Worm (Caenorhabditis elegans) whole organism, L2 larva: ENCODE measurements around the gene H23N18.6.

Experiments used
- C34F6.9 ChIP-seq: fragments of 150-350 bp; optimal IDR thresholded peaks from 2 replicates; lab custom pipeline; 2014; ENCODE audit warnings: missing biosample characterization, missing genetic modification characterization
- F13H6.1 ChIP-seq: sonication (generic microtip); optimal IDR thresholded peaks from 2 replicates; lab custom pipeline; 2016; ENCODE audit warnings: missing genetic modification characterization, missing compliant biosample characterization
- Y55F3AM.14 ChIP-seq: fragments of 200-800 bp; sonication (Bioruptor generic); optimal IDR thresholded peaks from 2 replicates; lab custom pipeline; 2018; ENCODE audit warnings: mild to moderate bottlenecking, missing genetic modification characterization, missing compliant biosample characterization
- ZK546.5 ChIP-seq: sonication (generic microtip); optimal IDR thresholded peaks from 2 replicates; lab custom pipeline; 2017; ENCODE audit warnings: missing biosample characterization, missing genetic modification characterization
- aly-2 ChIP-seq: fragments of 150-350 bp; optimal IDR thresholded peaks from 2 replicates; lab custom pipeline; 2014; ENCODE audit warnings: missing biosample characterization, missing genetic modification characterization
- blmp-1 ChIP-seq: sonication (generic microtip); optimal IDR thresholded peaks from 2 replicates; lab custom pipeline; 2017; ENCODE audit warnings: missing genetic modification characterization, mild to moderate bottlenecking, missing compliant biosample characterization, antibody characterized with exemption, moderate library complexity; ENCODE audit not compliant: insufficient read depth
- ceh-82 ChIP-seq: fragments of 150-350 bp; optimal IDR thresholded peaks from 2 replicates; lab custom pipeline; 2014; ENCODE audit warnings: missing biosample characterization, missing genetic modification characterization
- elt-1 ChIP-seq: fragments of 150-350 bp; optimal IDR thresholded peaks from 2 replicates; lab custom pipeline; 2014; ENCODE audit warnings: missing biosample characterization, missing genetic modification characterization
- elt-3 ChIP-seq: sonication (generic microtip); optimal IDR thresholded peaks from 2 replicates; lab custom pipeline; 2017; ENCODE audit warnings: missing biosample characterization, missing genetic modification characterization
- fos-1 ChIP-seq: fragments of 150-350 bp; optimal IDR thresholded peaks from 2 replicates; lab custom pipeline; 2014; ENCODE audit warnings: missing biosample characterization, missing genetic modification characterization
- gmeb-1 ChIP-seq: fragments of 150-350 bp; optimal IDR thresholded peaks from 2 replicates; lab custom pipeline; 2014; ENCODE audit warnings: missing biosample characterization, missing genetic modification characterization
- lin-13 ChIP-seq: fragments of 150-350 bp; optimal IDR thresholded peaks from 2 replicates; lab custom pipeline; 2014; ENCODE audit warnings: missing biosample characterization, missing genetic modification reagents, missing genetic modification characterization
- lin-39 ChIP-seq: fragments of 150-350 bp; optimal IDR thresholded peaks from 2 replicates; lab custom pipeline; 2014; ENCODE audit warnings: missing biosample characterization, missing genetic modification reagents, missing genetic modification characterization
- lsy-2 ChIP-seq, 2 experiments: fragments of 150-350 bp in 1 of 2; sonication (generic microtip) in 1 of 2; optimal IDR thresholded peaks; 2 replicates each; lab custom pipeline; 2014 to 2017; ENCODE audit warnings: missing biosample characterization in 2 of 2, missing genetic modification characterization in 2 of 2
- mbf-1 ChIP-seq: sonication (generic microtip); optimal IDR thresholded peaks from 2 replicates; lab custom pipeline; 2017; ENCODE audit warnings: missing biosample characterization, missing genetic modification characterization
- mdl-1 ChIP-seq, 2 experiments: fragments of 150-350 bp in 1 of 2; sonication (generic microtip) in 1 of 2; optimal IDR thresholded peaks; 2 replicates each; lab custom pipeline; 2017; ENCODE audit warnings: missing biosample characterization in 2 of 2, missing genetic modification characterization in 2 of 2
- nhr-10 ChIP-seq: sonication (generic microtip); optimal IDR thresholded peaks from 2 replicates; lab custom pipeline; 2017; ENCODE audit warnings: missing biosample characterization, missing genetic modification characterization
- nhr-11 ChIP-seq: fragments of 150-350 bp; optimal IDR thresholded peaks from 2 replicates; lab custom pipeline; 2014; ENCODE audit warnings: missing biosample characterization, missing genetic modification characterization
- nhr-21 ChIP-seq: fragments of 150-350 bp; optimal IDR thresholded peaks from 2 replicates; lab custom pipeline; 2014; ENCODE audit warnings: missing biosample characterization, missing genetic modification characterization
- nhr-237 ChIP-seq: fragments of 150-350 bp; optimal IDR thresholded peaks from 2 replicates; lab custom pipeline; 2014; ENCODE audit warnings: missing biosample characterization, missing genetic modification characterization
- nhr-25 ChIP-seq: fragments of 150-350 bp; sonication (generic microtip); optimal IDR thresholded peaks from 3 replicates; lab custom pipeline; 2014; ENCODE audit warnings: missing biosample characterization, missing genetic modification characterization
- nhr-6 ChIP-seq: fragments of 150-350 bp; optimal IDR thresholded peaks from 2 replicates; lab custom pipeline; 2014; ENCODE audit warnings: missing biosample characterization, missing genetic modification characterization
- nhr-77 ChIP-seq: fragments of 150-350 bp; optimal IDR thresholded peaks from 2 replicates; lab custom pipeline; 2014; ENCODE audit warnings: missing biosample characterization, missing genetic modification characterization
- sem-4 ChIP-seq: fragments of 150-350 bp; optimal IDR thresholded peaks from 2 replicates; lab custom pipeline; 2014; ENCODE audit warnings: missing biosample characterization, missing genetic modification reagents, missing genetic modification characterization
- skn-1 ChIP-seq: sonication (generic microtip); optimal IDR thresholded peaks from 2 replicates; lab custom pipeline; 2017; ENCODE audit warnings: missing biosample characterization, missing genetic modification characterization
- snpc-4 ChIP-seq: fragments of 150-350 bp; optimal IDR thresholded peaks from 2 replicates; lab custom pipeline; 2014; ENCODE audit warnings: missing biosample characterization, missing genetic modification characterization
- unc-39 ChIP-seq: fragments of 150-350 bp; optimal IDR thresholded peaks from 2 replicates; lab custom pipeline; 2014; ENCODE audit warnings: missing biosample characterization, missing genetic modification characterization
- unc-55 ChIP-seq: fragments of 150-350 bp; sonication (generic microtip); optimal IDR thresholded peaks from 3 replicates; lab custom pipeline; 2014; ENCODE audit warnings: missing biosample characterization, missing genetic modification reagents, missing genetic modification characterization
- unc-62 ChIP-seq: fragments of 150-350 bp; optimal IDR thresholded peaks from 2 replicates; lab custom pipeline; 2014; ENCODE audit warnings: missing biosample characterization, missing genetic modification reagents, missing genetic modification characterization
- ztf-1 ChIP-seq: fragments of 200-800 bp; sonication (Bioruptor generic); conservative IDR thresholded peaks from 2 replicates; pipeline ENCODE4 v1.3.6; 2022; ENCODE audit warnings: missing genetic modification characterization, missing compliant biosample characterization
- ztf-11 ChIP-seq: sonication (generic microtip); optimal IDR thresholded peaks from 2 replicates; lab custom pipeline; 2017; ENCODE audit warnings: missing biosample characterization, missing genetic modification characterization
- ztf-4 ChIP-seq: fragments of 150-350 bp; optimal IDR thresholded peaks from 2 replicates; lab custom pipeline; 2014; ENCODE audit warnings: missing biosample characterization, missing genetic modification characterization

Gene H23N18.6

DNA sequence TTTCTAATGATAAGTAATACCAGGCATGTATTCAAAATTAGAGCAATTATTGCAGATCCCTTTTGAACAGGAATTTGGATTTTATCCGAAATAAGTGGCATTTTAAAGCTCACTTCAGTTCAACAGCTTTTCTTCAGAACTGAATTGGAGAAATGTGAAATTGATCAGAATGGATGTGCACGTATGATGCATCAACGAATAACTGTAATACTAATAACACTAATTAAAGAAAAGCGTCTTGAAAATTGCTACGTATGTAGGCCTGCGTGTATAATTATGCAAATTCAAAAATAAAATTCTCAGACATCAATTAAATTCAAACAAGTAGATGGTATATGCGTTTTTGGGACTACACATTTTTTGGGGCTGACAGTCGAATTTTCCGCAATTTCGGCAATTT is 15.0 kb upstream of the H23N18.6 start, which contains the start of gene str-205:
TSS of gene str-205 (minus strand) at position 101 of the 400 bp plus-strand sequence.
- TF ChIP-seq nhr-237 (tag; lab: Kevin White, UChicago), result no peak
- TF ChIP-seq, all 48 proteins: peak for 0

ce11 chrV:4926371-4926770 is 11.5 kb upstream of the H23N18.6 start, which contains the start of gene srh-21:
TSS of gene srh-21 (plus strand) at chrV:4926671.
- TF ChIP-seq fos-1 (tag; lab: Kevin White, UChicago), result no peak
- TF ChIP-seq mdl-1 (tag; optimal IDR thresholded peaks at IDR 0.05; lab: Kevin White, UChicago), result no peak
- TF ChIP-seq elt-1 (tag; lab: Kevin White, UChicago), result no peak
- TF ChIP-seq nhr-21, result no peak
- no peak for TF ChIP-seq ZK546.5 (tag; lab: Kevin White, UChicago)
- TF ChIP-seq C34F6.9 (tag; lab: Kevin White, UChicago), result no peak
- no peak for TF ChIP-seq aly-2
- no peak for TF ChIP-seq nhr-6
- TF ChIP-seq nhr-25 (tag; lab: Kevin White, UChicago), result no peak
- TF ChIP-seq lin-13 (GFP tag; lab: Kevin White, UChicago), result no peak
- TF ChIP-seq ztf-1 (GFP tag; lab: Robert Waterston, UW), result no peak
- no peak for TF ChIP-seq nhr-237 (tag; lab: Kevin White, UChicago)
- TF ChIP-seq F13H6.1 (tag; lab: Kevin White, UChicago), result no peak
- TF ChIP-seq elt-3 (tag; lab: Kevin White, UChicago), result no peak

DNA sequence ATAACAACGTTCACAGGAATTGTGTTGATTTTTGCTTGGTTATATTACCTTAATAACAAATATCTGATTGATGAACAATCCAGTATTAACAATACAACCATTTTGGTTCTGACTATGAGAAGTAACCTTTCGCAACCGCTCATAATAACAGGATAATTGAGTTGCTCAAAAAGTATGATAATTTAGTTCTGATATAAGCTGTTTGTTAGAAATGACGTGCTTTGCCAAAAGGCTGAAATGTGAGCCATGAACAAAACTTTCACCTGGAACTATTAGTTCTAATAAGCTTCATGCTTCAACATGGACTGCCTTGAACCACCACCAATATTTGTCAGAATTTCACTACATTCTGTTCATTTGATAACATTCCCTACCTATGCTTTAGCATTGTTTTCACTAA is 9.7 kb upstream of the H23N18.6 start, which contains the start of gene srh-20:
TSS of gene srh-20 (plus strand) at position 301 of the 400 bp plus-strand sequence.
- TF ChIP-seq unc-62 (GFP tag; lab: Kevin White, UChicago), result no peak
- TF ChIP-seq C34F6.9 (tag; lab: Kevin White, UChicago), result no peak
- TF ChIP-seq lsy-2 (tag; optimal IDR thresholded peaks at IDR 0.05; lab: Kevin White, UChicago), result no peak
- no peak for TF ChIP-seq nhr-6
- no peak for TF ChIP-seq ztf-11 (tag; lab: Kevin White, UChicago)
- TF ChIP-seq Y55F3AM.14 (GFP tag; lab: Kevin White, UChicago), result no peak
- TF ChIP-seq nhr-77 (tag; lab: Kevin White, UChicago), result no peak
- no peak for TF ChIP-seq mbf-1
- no peak for TF ChIP-seq snpc-4 (tag; lab: Kevin White, UChicago)
- no peak for TF ChIP-seq nhr-10 (tag; lab: Kevin White, UChicago)
- TF ChIP-seq lin-13 (GFP tag; lab: Kevin White, UChicago), result no peak

DNA sequence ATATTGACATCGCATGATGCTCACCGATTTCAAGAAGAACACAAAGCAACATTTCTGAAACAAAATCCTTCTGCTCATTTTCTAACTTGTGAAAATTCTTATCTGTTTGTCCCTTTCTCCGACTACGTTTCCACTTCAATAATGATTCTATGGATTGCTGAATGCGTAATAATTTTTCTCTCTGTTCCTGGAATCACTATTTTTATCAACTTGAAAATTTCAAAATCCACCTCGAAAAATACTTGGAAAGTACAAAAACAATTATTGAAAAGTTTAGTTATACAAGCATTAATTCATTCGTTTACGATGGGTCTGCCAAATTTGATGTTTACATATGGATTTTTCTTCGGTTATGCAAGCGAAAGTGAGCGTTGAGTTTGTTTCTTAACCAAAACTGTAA is 7.1 kb upstream of the H23N18.6 start, which contains the start of gene srh-22:
TSS of gene srh-22 (plus strand) at position 301 of the 400 bp plus-strand sequence.
- TF ChIP-seq snpc-4 (tag; lab: Kevin White, UChicago) (no peak), nhr-11 (tag; lab: Kevin White, UChicago) (no peak), unc-55 (GFP tag; lab: Kevin White, UChicago) (no peak), unc-39 (tag; lab: Kevin White, UChicago) (no peak), blmp-1 (tag; lab: Kevin White, UChicago) (no peak), ceh-82 (tag; lab: Kevin White, UChicago) (no peak)

ce11 chrV:4920690-4921152 is 5.8 kb upstream of the H23N18.6 start, which contains the start of the genes C02E7.8 and srh-23:
TSS of gene C02E7.8 (minus strand) at chrV:4920790.
TSS of gene srh-23 (plus strand) at chrV:4921102.
- no peak for TF ChIP-seq ztf-4 (tag; lab: Kevin White, UChicago)
- no peak for TF ChIP-seq elt-1 (tag; lab: Kevin White, UChicago)
- TF ChIP-seq ceh-82 (tag; lab: Kevin White, UChicago), result no peak
- no peak for TF ChIP-seq nhr-10 (tag; lab: Kevin White, UChicago)
- TF ChIP-seq skn-1 (tag; lab: Kevin White, UChicago), result no peak
- TF ChIP-seq snpc-4 (tag; lab: Kevin White, UChicago), result no peak
- TF ChIP-seq elt-3 (tag; lab: Kevin White, UChicago), result no peak
- no peak for TF ChIP-seq lin-39 (tag; lab: Kevin White, UChicago)
- TF ChIP-seq nhr-11 (tag; lab: Kevin White, UChicago), result no peak
- TF ChIP-seq gmeb-1 (tag; lab: Kevin White, UChicago), result no peak
- no peak for TF ChIP-seq aly-2
- no peak for TF ChIP-seq F13H6.1 (tag; lab: Kevin White, UChicago)
- no peak for TF ChIP-seq sem-4 (tag; lab: Kevin White, UChicago)
